Fruit fly (Drosophila melanogaster) whole organism, embryonic: Measurements from ENCODE around the gene Jhbp13.

Experiments
- Atf3 ChIP-seq: fragments of 200-800 bp; sonication (Bioruptor generic); optimal IDR thresholded peaks from 3 replicates; lab custom pipeline; 2016; ENCODE audit warnings: missing biosample characterization, missing genetic modification characterization
- Bgb ChIP-seq: fragments of 200-800 bp; sonication (Bioruptor generic); IDR thresholded peaks from 2 replicates; pipeline ENCODE4 v1.3.6; 2022; ENCODE audit warnings: missing biosample characterization, missing genetic modification characterization; ENCODE audit not compliant: partially characterized antibody
- CG11247 ChIP-seq: fragments of 200-800 bp; sonication (Bioruptor generic); IDR thresholded peaks from 2 replicates; pipeline ENCODE4 v1.3.6; 2022; ENCODE audit warnings: missing biosample characterization, missing genetic modification characterization
- CG12104 ChIP-seq: fragments of 200-800 bp; sonication (Bioruptor generic); optimal IDR thresholded peaks from 3 replicates; lab custom pipeline; 2016; ENCODE audit warnings: missing biosample characterization, missing genetic modification characterization
- CG13296 ChIP-seq: fragments of 200-800 bp; sonication (Bioruptor generic); optimal IDR thresholded peaks from 3 replicates; lab custom pipeline; 2018; ENCODE audit warnings: missing biosample characterization, mild to moderate bottlenecking, missing genetic modification characterization
- CG15601 ChIP-seq: fragments of 200-800 bp; sonication (Bioruptor generic); optimal IDR thresholded peaks from 3 replicates; lab custom pipeline; 2019; ENCODE audit warnings: missing biosample characterization, mild to moderate bottlenecking, missing genetic modification characterization, moderate library complexity
- CG18476 ChIP-seq: fragments of 200-800 bp; sonication (Bioruptor generic); optimal IDR thresholded peaks from 2 replicates; lab custom pipeline; 2016; ENCODE audit warnings: missing biosample characterization, mild to moderate bottlenecking, missing genetic modification characterization
- CG2120 ChIP-seq: fragments of 200-800 bp; sonication (Bioruptor generic); optimal IDR thresholded peaks from 3 replicates; lab custom pipeline; 2016; ENCODE audit warnings: missing biosample characterization, missing genetic modification characterization
- CG2875 ChIP-seq: fragments of 200-800 bp; sonication (Bioruptor generic); optimal IDR thresholded peaks from 2 replicates; lab custom pipeline; 2017; ENCODE audit warnings: missing biosample characterization, mild to moderate bottlenecking, missing genetic modification characterization, missing genetic modification reagents
- CG30403 ChIP-seq: fragments of 200-800 bp; sonication (Bioruptor generic); optimal IDR thresholded peaks from 3 replicates; lab custom pipeline; 2016; ENCODE audit warnings: missing biosample characterization, missing genetic modification characterization
- CG32532 ChIP-seq: fragments of 200-800 bp; sonication (Bioruptor generic); IDR thresholded peaks from 2 replicates; pipeline ENCODE4 v1.3.6; 2022; ENCODE audit warnings: missing biosample characterization, missing genetic modification characterization
- CG3281 ChIP-seq: fragments of 200-800 bp; sonication (Bioruptor generic); optimal IDR thresholded peaks from 3 replicates; lab custom pipeline; 2017; ENCODE audit warnings: missing biosample characterization, mild to moderate bottlenecking, missing genetic modification characterization
- CG3838 ChIP-seq: fragments of 200-800 bp; sonication (Bioruptor generic); optimal IDR thresholded peaks from 3 replicates; lab custom pipeline; 2016; ENCODE audit warnings: missing biosample characterization, missing genetic modification characterization
- CG4360 ChIP-seq: fragments of 200-800 bp; sonication (Bioruptor generic); IDR thresholded peaks from 2 replicates; pipeline ENCODE4 v1.3.6; 2022; ENCODE audit warnings: missing biosample characterization, missing genetic modification characterization
- CG4854 ChIP-seq: fragments of 200-800 bp; sonication (Bioruptor generic); optimal IDR thresholded peaks from 2 replicates; lab custom pipeline; 2016; ENCODE audit warnings: missing biosample characterization, missing genetic modification characterization, inconsistent platforms
- CG9817 ChIP-seq: fragments of 200-800 bp; sonication (Bioruptor generic); optimal IDR thresholded peaks from 2 replicates; lab custom pipeline; 2018; ENCODE audit warnings: missing biosample characterization, mild to moderate bottlenecking, missing genetic modification characterization, moderate library complexity
- CoRest ChIP-seq: fragments of 200-800 bp; sonication (Bioruptor generic); optimal IDR thresholded peaks from 3 replicates; lab custom pipeline; 2018; ENCODE audit warnings: missing biosample characterization, mild to moderate bottlenecking, missing genetic modification characterization, moderate library complexity
- Drgx ChIP-seq: fragments of 200-800 bp; sonication (Bioruptor generic); IDR thresholded peaks from 2 replicates; pipeline ENCODE4 v1.3.6; 2022; ENCODE audit warnings: missing biosample characterization, missing genetic modification characterization
- Ets97D ChIP-seq: fragments of 200-800 bp; sonication (Bioruptor generic); optimal IDR thresholded peaks from 3 replicates; lab custom pipeline; 2016; ENCODE audit warnings: missing biosample characterization, missing genetic modification characterization
- H2.0 ChIP-seq: fragments of 200-800 bp; sonication (Bioruptor generic); IDR thresholded peaks from 2 replicates; pipeline ENCODE4 v1.3.6; 2022; ENCODE audit warnings: missing biosample characterization, missing genetic modification characterization
- Hr51 ChIP-seq, 2 experiments: fragments of 200-800 bp; sonication (Bioruptor generic); optimal IDR thresholded peaks; 2 replicates in 1 of 2; 3 replicates in 1 of 2; lab custom pipeline; 2016 to 2018; ENCODE audit warnings: missing biosample characterization in 2 of 2, missing genetic modification characterization in 2 of 2, mild to moderate bottlenecking in 1 of 2, moderate library complexity in 1 of 2
- MBD-R2 ChIP-seq: fragments of 200-800 bp; sonication (Bioruptor generic); IDR thresholded peaks from 2 replicates; pipeline ENCODE4 v1.3.6; 2022; ENCODE audit warnings: missing biosample characterization, missing genetic modification characterization
- Med ChIP-seq: fragments of 200-800 bp; sonication (Bioruptor generic); peaks from one replicate; lab custom pipeline; 2016; ENCODE audit warnings: missing biosample characterization, missing genetic modification characterization, mild to moderate bottlenecking, inconsistent platforms, moderate library complexity
- NFAT ChIP-seq: fragments of 200-800 bp; sonication (Bioruptor generic); IDR thresholded peaks from 2 replicates; pipeline ENCODE4 v1.3.6; 2022; ENCODE audit warnings: missing biosample characterization, missing genetic modification characterization
- Nf-YA ChIP-seq: fragments of 200-800 bp; sonication (Bioruptor generic); IDR thresholded peaks from 2 replicates; pipeline ENCODE4 v1.3.6; 2022; ENCODE audit warnings: missing biosample characterization, missing genetic modification characterization
- Sox102F ChIP-seq: fragments of 200-800 bp; sonication (Bioruptor generic); optimal IDR thresholded peaks from 2 replicates; lab custom pipeline; 2018; ENCODE audit warnings: missing biosample characterization, mild to moderate bottlenecking, missing genetic modification characterization, moderate library complexity
- Sry-δ ChIP-seq: fragments of 200-800 bp; sonication (Bioruptor generic); optimal IDR thresholded peaks from 2 replicates; lab custom pipeline; 2016; ENCODE audit warnings: missing biosample characterization, missing genetic modification characterization
- al ChIP-seq: fragments of 200-800 bp; sonication (Bioruptor generic); IDR thresholded peaks from 2 replicates; pipeline ENCODE4 v1.3.6; 2022; ENCODE audit warnings: missing biosample characterization, missing genetic modification characterization
- ase ChIP-seq: fragments of 200-800 bp; sonication (Bioruptor generic); IDR thresholded peaks from 3 replicates; pipeline ENCODE4 v1.3.6; 2022; ENCODE audit warnings: missing biosample characterization, missing genetic modification characterization
- ato ChIP-seq: fragments of 200-800 bp; sonication (Bioruptor generic); IDR thresholded peaks from 2 replicates; pipeline ENCODE4 v1.3.6; 2022; ENCODE audit warnings: missing biosample characterization, missing genetic modification characterization; ENCODE audit not compliant: partially characterized antibody
- ci ChIP-seq: fragments of 200-800 bp; sonication (Bioruptor generic); IDR thresholded peaks from 3 replicates; pipeline ENCODE4 v1.3.6; 2022; ENCODE audit warnings: missing biosample characterization, missing genetic modification characterization
- dpn ChIP-seq, 2 experiments: fragments of 200-800 bp; sonication (Bioruptor generic); optimal IDR thresholded peaks; 3 replicates each; lab custom pipeline; 2016; ENCODE audit warnings: missing biosample characterization in 2 of 2, missing genetic modification characterization in 2 of 2
- ewg ChIP-seq: fragments of 200-800 bp; sonication (Bioruptor generic); optimal IDR thresholded peaks from 3 replicates; lab custom pipeline; 2017; ENCODE audit warnings: mild to moderate bottlenecking, missing biosample characterization, missing genetic modification reagents, missing genetic modification characterization
- ftz-f1 ChIP-seq: fragments of 200-800 bp; sonication (Bioruptor generic); optimal IDR thresholded peaks from 2 replicates; lab custom pipeline; 2016; ENCODE audit warnings: missing biosample characterization, missing genetic modification characterization
- gro ChIP-seq: fragments of 200-800 bp; sonication (Bioruptor generic); optimal IDR thresholded peaks from 2 replicates; lab custom pipeline; 2016; ENCODE audit warnings: missing biosample characterization, missing genetic modification characterization
- lab ChIP-seq: fragments of 200-800 bp; sonication (Bioruptor generic); optimal IDR thresholded peaks from 3 replicates; lab custom pipeline; 2017; ENCODE audit warnings: missing biosample characterization, missing genetic modification characterization, mild to moderate bottlenecking, moderate library complexity, missing genetic modification reagents
- lbe ChIP-seq: fragments of 200-800 bp; sonication (Bioruptor generic); optimal IDR thresholded peaks from 2 replicates; lab custom pipeline; 2016; ENCODE audit warnings: missing biosample characterization, mild to moderate bottlenecking, missing genetic modification characterization
- lilli ChIP-seq: fragments of 200-800 bp; sonication (Bioruptor generic); optimal IDR thresholded peaks from 3 replicates; lab custom pipeline; 2016; ENCODE audit warnings: missing biosample characterization, missing genetic modification characterization
- phol ChIP-seq: fragments of 200-800 bp; sonication (Bioruptor generic); optimal IDR thresholded peaks from 3 replicates; lab custom pipeline; 2018; ENCODE audit warnings: missing biosample characterization, mild to moderate bottlenecking, missing genetic modification characterization, moderate library complexity
- pros ChIP-seq: fragments of 200-800 bp; sonication (Bioruptor generic); optimal IDR thresholded peaks from 3 replicates; lab custom pipeline; 2019; ENCODE audit warnings: missing biosample characterization, mild to moderate bottlenecking, missing genetic modification characterization, moderate library complexity
- scrt ChIP-seq: fragments of 200-800 bp; sonication (Bioruptor generic); optimal IDR thresholded peaks from 2 replicates; lab custom pipeline; 2018; ENCODE audit warnings: missing biosample characterization, mild to moderate bottlenecking, missing genetic modification characterization, moderate library complexity
- slbo ChIP-seq: fragments of 200-800 bp; sonication (Bioruptor generic); IDR thresholded peaks from 2 replicates; pipeline ENCODE4 v1.3.6; 2022; ENCODE audit warnings: missing biosample characterization, missing genetic modification characterization
- stc ChIP-seq: fragments of 200-800 bp; sonication (Bioruptor generic); IDR thresholded peaks from 2 replicates; pipeline ENCODE4 v1.3.6; 2022; ENCODE audit warnings: missing biosample characterization, missing genetic modification characterization
- sug ChIP-seq: fragments of 200-800 bp; optimal IDR thresholded peaks from 2 replicates; lab custom pipeline; 2019; ENCODE audit warnings: missing biosample characterization, mild to moderate bottlenecking, missing genetic modification characterization, moderate library complexity
- tgo ChIP-seq: fragments of 200-800 bp; sonication (Bioruptor generic); IDR thresholded peaks from 3 replicates; pipeline ENCODE4 v1.3.6; 2022; ENCODE audit warnings: missing biosample characterization, missing genetic modification characterization
- tin ChIP-seq: fragments of 200-800 bp; sonication (Bioruptor generic); optimal IDR thresholded peaks from 3 replicates; lab custom pipeline; 2016; ENCODE audit warnings: missing biosample characterization, missing genetic modification characterization
- z ChIP-seq: fragments of 200-800 bp; sonication (Bioruptor generic); IDR thresholded peaks from 3 replicates; pipeline ENCODE4 v1.3.6; 2022; ENCODE audit warnings: missing biosample characterization, missing genetic modification characterization
- zen ChIP-seq: fragments of 200-800 bp; sonication (Bioruptor generic); optimal IDR thresholded peaks from 3 replicates; lab custom pipeline; 2018; ENCODE audit warnings: missing biosample characterization, mild to moderate bottlenecking, missing genetic modification characterization, moderate library complexity

The Jhbp13 gene

DNA sequence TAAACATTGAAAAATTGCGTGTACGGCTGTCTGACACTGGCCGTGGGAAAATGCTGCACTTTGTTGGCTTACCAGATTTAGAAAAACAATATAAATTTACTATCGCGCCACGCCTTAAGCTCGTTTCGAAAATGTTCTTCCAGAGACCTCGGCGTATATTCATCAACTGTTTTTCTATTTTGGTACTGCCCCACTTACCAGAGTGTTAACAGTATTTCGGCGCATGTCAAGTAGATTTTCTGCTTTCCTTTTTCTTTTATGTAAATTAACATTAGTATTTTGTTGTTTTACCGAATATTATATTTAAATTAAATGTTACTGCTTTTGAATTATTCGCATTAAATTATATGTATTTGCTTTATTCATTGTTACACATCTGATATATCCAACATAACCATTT, 24.8 kb upstream of the Jhbp13 start, which contains the start of gene kek4:
Gene kek4, minus strand, starts transcription at position 341 of the 400 bp plus-strand sequence.
- no peak for TF ChIP-seq al
- no peak for TF ChIP-seq lbe (GFP tag; lab: Kevin White, UChicago)
- peak; percentile 69 for TF ChIP-seq ewg (GFP tag; lab: Kevin White, UChicago)

DNA sequence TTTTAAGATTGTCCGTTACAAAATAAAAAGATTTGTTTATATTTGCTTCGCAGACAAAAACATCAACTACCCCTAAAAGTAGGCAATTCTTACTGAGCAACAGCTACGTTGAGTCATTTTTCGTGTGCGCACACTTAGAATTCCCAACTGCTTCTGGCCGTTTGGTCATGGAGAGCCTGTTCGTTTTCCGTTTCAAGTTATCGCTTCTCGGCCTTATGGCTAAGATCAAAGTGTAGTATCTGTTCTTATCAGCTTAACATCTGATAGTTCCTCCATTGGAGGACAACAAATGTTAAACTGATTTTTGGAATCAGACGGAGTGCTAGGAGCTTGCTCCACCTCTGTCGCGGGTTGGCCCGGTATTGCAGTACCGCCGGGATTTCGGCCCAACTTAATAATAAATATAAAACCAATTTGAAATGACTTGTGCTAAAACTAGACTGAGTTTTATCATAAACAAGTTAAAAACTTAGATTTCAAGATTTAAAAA, 24.1 kb upstream of the Jhbp13 start:
- peak; percentile 13 for TF ChIP-seq ftz-f1 (GFP tag; lab: Kevin White, UChicago)
- TF ChIP-seq Drgx (GFP tag; lab: Robert Waterston, UW) = peak; percentile 61
- peak; percentile 61 for TF ChIP-seq CG4854
- TF ChIP-seq tgo (GFP tag; lab: Robert Waterston, UW) = peak; percentile 47; the same call in 2 of the 3 replicates
- TF ChIP-seq scrt = peak; percentile 39
- peak; percentile 21 for TF ChIP-seq Atf3
- TF ChIP-seq CG9817 (tag; lab: Kevin White, UChicago) = peak; percentile 26
- peak; percentile 40 to 74 for TF ChIP-seq dpn (GFP tag; optimal IDR thresholded peaks at IDR 0.05; lab: Kevin White, UChicago)
- peak; percentile 33 for TF ChIP-seq sug (tag; lab: Kevin White, UChicago)
- peak; percentile 51 for TF ChIP-seq CG2875 (GFP tag; lab: Kevin White, UChicago)
- peak; percentile 24 for TF ChIP-seq CG3281 (GFP tag; lab: Kevin White, UChicago)
- TF ChIP-seq Sox102F = peak; percentile 38
- 0 out of 2 replicates have a peak, but pooled peaks have one; percentile 25 for TF ChIP-seq H2.0 (GFP tag; lab: Robert Waterston, UW)
- peak; percentile 49 for TF ChIP-seq CG4360 (GFP tag; lab: Robert Waterston, UW)
- TF ChIP-seq gro (GFP tag; lab: Kevin White, UChicago) = peak; percentile 84
- TF ChIP-seq lab (GFP tag; lab: Kevin White, UChicago) = peak; percentile 74
- peak; percentile 7 for TF ChIP-seq CG15601 (tag; lab: Kevin White, UChicago)
- peak; percentile 7 for TF ChIP-seq phol
- peak; percentile 80 for TF ChIP-seq slbo (GFP tag; lab: Robert Waterston, UW)
- TF ChIP-seq Hr51 (GFP tag; optimal IDR thresholded peaks at IDR 0.05; lab: Kevin White, UChicago) = peak in 1 of 2 experiments; percentile 47
- peak; percentile 59; the same call in 2 of the 3 replicates for TF ChIP-seq z
- peak; percentile 59 for TF ChIP-seq lilli
- TF ChIP-seq CG3838 = peak; percentile 27
- TF ChIP-seq Nf-YA (GFP tag; lab: Robert Waterston, UW) = peak; percentile 68
- peak; percentile 69 for TF ChIP-seq CG18476 (GFP tag; lab: Kevin White, UChicago)
- 0 out of 3 replicates have a peak, but pooled peaks have one; percentile 43 for TF ChIP-seq ase
- peak; percentile 33 for TF ChIP-seq Ets97D (GFP tag; lab: Kevin White, UChicago)
- peak; percentile 29 for TF ChIP-seq Sry-δ (GFP tag; lab: Kevin White, UChicago)
- TF ChIP-seq Bgb (GFP tag; lab: Robert Waterston, UW) = peak; percentile 73
- TF ChIP-seq pros (GFP tag; lab: Kevin White, UChicago) = peak; percentile 98
- peak; percentile 34; the same call in 1 of the 2 replicates for TF ChIP-seq MBD-R2 (GFP tag; lab: Robert Waterston, UW)
- TF ChIP-seq Med (GFP tag; lab: Kevin White, UChicago) = peak; percentile 97
- peak; percentile 55; the same call in 1 of the 2 replicates for TF ChIP-seq NFAT
- peak; percentile 74 for TF ChIP-seq ci
- peak; percentile 5; the same call in 1 of the 2 replicates for TF ChIP-seq ato (GFP tag; lab: Robert Waterston, UW)
- peak; percentile 64 for TF ChIP-seq CG2120 (GFP tag; lab: Kevin White, UChicago)
- TF ChIP-seq CG11247 = peak; percentile 70
- peak; percentile 36 for TF ChIP-seq CoRest (tag; lab: Kevin White, UChicago)
- TF ChIP-seq CG30403 (GFP tag; lab: Kevin White, UChicago) = peak; percentile 30
- TF ChIP-seq CG12104 = peak; percentile 5
- peak; percentile 25 for TF ChIP-seq CG13296 (GFP tag; lab: Kevin White, UChicago)
- TF ChIP-seq zen = peak; percentile 59
- TF ChIP-seq stc (GFP tag; lab: Robert Waterston, UW) = peak; percentile 50; the same call in 1 of the 2 replicates
- TF ChIP-seq tin = peak; percentile 40
- peak; percentile 72 for TF ChIP-seq CG32532
